Worm (Caenorhabditis elegans) whole organism, young adult: ENCODE measurements around the gene F38A6.5.

Source experiments
- F37B4.10 ChIP-seq: fragments of 200-800 bp; sonication (Bioruptor generic); IDR thresholded peaks from 2 replicates; pipeline ENCODE4 v1.3.6; 2022; ENCODE audit warnings: missing genetic modification characterization, missing compliant biosample characterization
- ama-1 ChIP-seq, 3 experiments: fragments of 150-350 bp in 1 of 3; sonication (generic microtip) in 2 of 3; optimal IDR thresholded peaks; 2 replicates each; lab custom pipeline; 2014 to 2018; ENCODE audit warnings: missing biosample characterization in 2 of 3, missing genetic modification characterization in 2 of 3, missing genetic modification reagents in 2 of 3
- athp-1 ChIP-seq: sonication (generic microtip); optimal IDR thresholded peaks from 2 replicates; lab custom pipeline; 2017; ENCODE audit warnings: mild to moderate bottlenecking, missing genetic modification characterization, missing compliant biosample characterization
- bed-2 ChIP-seq: fragments of 200-800 bp; sonication (Bioruptor generic); IDR thresholded peaks from 2 replicates; pipeline ENCODE4 v1.3.6; 2022; ENCODE audit warnings: missing genetic modification reagents, missing genetic modification characterization, missing compliant biosample characterization
- lag-1 ChIP-seq: fragments of 200-800 bp; sonication (Bioruptor generic); IDR thresholded peaks from 2 replicates; pipeline ENCODE4 v1.3.6; 2022; ENCODE audit warnings: missing genetic modification reagents, missing genetic modification characterization, missing compliant biosample characterization
- lsl-1 ChIP-seq: fragments of 200-800 bp; sonication (Bioruptor generic); optimal IDR thresholded peaks from 2 replicates; lab custom pipeline; 2018; ENCODE audit warnings: mild to moderate bottlenecking, missing genetic modification characterization, moderate library complexity, missing compliant biosample characterization
- mxl-1 ChIP-seq: sonication (generic microtip); optimal IDR thresholded peaks from 2 replicates; lab custom pipeline; 2016; ENCODE audit warnings: missing genetic modification characterization, missing compliant biosample characterization
- nhr-90 ChIP-seq: sonication (generic microtip); optimal IDR thresholded peaks from 2 replicates; lab custom pipeline; 2016; ENCODE audit warnings: missing genotype, mild to moderate bottlenecking, missing genetic modification characterization, missing compliant biosample characterization
- pha-4 ChIP-seq: fragments of 150-350 bp; sonication (generic microtip); optimal IDR thresholded peaks from 2 replicates; lab custom pipeline; 2014; ENCODE audit warnings: missing biosample characterization, missing genetic modification reagents, missing genetic modification characterization
- tlf-1 ChIP-seq: fragments of 200-800 bp; sonication (Bioruptor generic); optimal IDR thresholded peaks from 2 replicates; lab custom pipeline; 2018; ENCODE audit warnings: mild to moderate bottlenecking, missing genetic modification characterization, missing compliant biosample characterization
- ztf-26 ChIP-seq: sonication (generic microtip); optimal IDR thresholded peaks from 2 replicates; lab custom pipeline; 2017; ENCODE audit warnings: missing genetic modification characterization, missing compliant biosample characterization
- ztf-6 ChIP-seq: fragments of 200-800 bp; sonication (Bioruptor generic); IDR thresholded peaks from 2 replicates; pipeline ENCODE4 v1.3.6; 2022; ENCODE audit warnings: missing genetic modification reagents, missing genetic modification characterization, missing compliant biosample characterization

DNA sequence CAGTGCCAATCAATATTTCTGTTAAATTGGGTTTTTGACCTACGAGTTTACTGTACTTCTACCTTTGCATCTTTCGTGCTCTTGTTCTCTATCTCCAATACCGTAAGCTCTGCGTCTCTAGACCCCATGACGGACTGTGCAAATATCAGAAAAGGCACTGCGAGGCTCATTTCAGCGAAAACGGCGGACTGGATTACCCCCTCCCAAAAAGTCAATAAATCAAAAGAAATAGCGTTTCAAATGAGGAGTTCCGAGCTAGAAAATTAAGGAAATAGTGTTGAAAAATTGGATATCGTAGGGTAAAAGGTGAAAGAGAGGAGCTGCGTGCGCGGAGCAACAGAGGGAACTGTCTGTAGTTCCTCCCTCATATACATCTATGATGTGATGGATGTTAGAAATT, 11.8 kb downstream of the F38A6.5 start:
- no peak for TF ChIP-seq bed-2 (GFP tag; lab: Robert Waterston, UW)
- no peak for TF ChIP-seq ztf-6 (GFP tag; lab: Robert Waterston, UW)
- TF ChIP-seq pha-4 (tag; lab: Kevin White, UChicago), result no peak
- TF ChIP-seq nhr-90 (tag; lab: Kevin White, UChicago), result no peak
- no peak for TF ChIP-seq lsl-1 (GFP tag; lab: Kevin White, UChicago)
- TF ChIP-seq ama-1 (optimal IDR thresholded peaks at IDR 0.05; lab: Kevin White, UChicago), result no peak
- no peak for TF ChIP-seq ama-1 (GFP tag; optimal IDR thresholded peaks at IDR 0.05; lab: Kevin White, UChicago)
- no peak for TF ChIP-seq athp-1 (tag; lab: Kevin White, UChicago)
- no peak for TF ChIP-seq ztf-26
- no peak for TF ChIP-seq mxl-1 (tag; lab: Kevin White, UChicago)
- no peak for TF ChIP-seq F37B4.10 (GFP tag; lab: Robert Waterston, UW)
- TF ChIP-seq tlf-1 (GFP tag; lab: Kevin White, UChicago), result no peak
- no peak for TF ChIP-seq lag-1 (GFP tag; lab: Robert Waterston, UW)
